Fruit fly (Drosophila melanogaster) whole organism, embryonic: ENCODE measurements around the gene Snx27.

Experiments
- Abd-B ChIP-seq: fragments of 200-800 bp; sonication (Bioruptor generic); optimal IDR thresholded peaks from 2 replicates; lab custom pipeline; 2018; ENCODE audit warnings: missing biosample characterization, mild to moderate bottlenecking, missing genetic modification characterization, moderate library complexity
- Adf1 ChIP-seq: fragments of 200-800 bp; sonication (Bioruptor generic); IDR thresholded peaks from 2 replicates; pipeline ENCODE4 v1.3.6; 2022; ENCODE audit warnings: missing biosample characterization, missing genetic modification characterization
- Atf3 ChIP-seq: fragments of 200-800 bp; sonication (Bioruptor generic); optimal IDR thresholded peaks from 3 replicates; lab custom pipeline; 2016; ENCODE audit warnings: missing biosample characterization, missing genetic modification characterization
- B-H1 ChIP-seq: fragments of 200-800 bp; sonication (Bioruptor generic); IDR thresholded peaks from 3 replicates; pipeline ENCODE4 v1.3.6; 2022; ENCODE audit warnings: missing biosample characterization, missing genetic modification characterization
- CG10267 ChIP-seq: fragments of 200-800 bp; sonication (Bioruptor generic); optimal IDR thresholded peaks from 2 replicates; lab custom pipeline; 2018; ENCODE audit warnings: missing biosample characterization, mild to moderate bottlenecking, missing genetic modification characterization, moderate library complexity
- CG13296 ChIP-seq: fragments of 200-800 bp; sonication (Bioruptor generic); optimal IDR thresholded peaks from 3 replicates; lab custom pipeline; 2018; ENCODE audit warnings: missing biosample characterization, mild to moderate bottlenecking, missing genetic modification characterization
- CG14860 ChIP-seq: fragments of 200-800 bp; sonication (Bioruptor generic); IDR thresholded peaks from 3 replicates; pipeline ENCODE4 v1.3.6; 2022; ENCODE audit warnings: missing biosample characterization, missing genetic modification characterization; ENCODE audit not compliant: partially characterized antibody
- CG15073 ChIP-seq: fragments of 200-800 bp; sonication (Bioruptor generic); optimal IDR thresholded peaks from 2 replicates; lab custom pipeline; 2016; ENCODE audit warnings: missing biosample characterization, missing genetic modification characterization
- CG1602 ChIP-seq: fragments of 200-800 bp; sonication (Bioruptor generic); optimal IDR thresholded peaks from 3 replicates; lab custom pipeline; 2016; ENCODE audit warnings: missing biosample characterization, missing genetic modification characterization
- CG17186 ChIP-seq: fragments of 200-800 bp; sonication (Bioruptor generic); optimal IDR thresholded peaks from 3 replicates; lab custom pipeline; 2017; ENCODE audit warnings: missing biosample characterization, missing genetic modification reagents, missing genetic modification characterization
- CG17568 ChIP-seq: fragments of 200-800 bp; sonication (Bioruptor generic); optimal IDR thresholded peaks from 2 replicates; lab custom pipeline; 2018; ENCODE audit warnings: missing biosample characterization, mild to moderate bottlenecking, missing genetic modification characterization, moderate library complexity
- CG17802 ChIP-seq: fragments of 200-800 bp; sonication (Bioruptor generic); optimal IDR thresholded peaks from 2 replicates; lab custom pipeline; 2018; ENCODE audit warnings: missing biosample characterization, mild to moderate bottlenecking, missing genetic modification characterization, moderate library complexity
- CG17829 ChIP-seq: fragments of 200-800 bp; optimal IDR thresholded peaks from 2 replicates; lab custom pipeline; 2019; ENCODE audit warnings: missing biosample characterization, mild to moderate bottlenecking, missing genetic modification characterization, moderate library complexity
- CG18262 ChIP-seq: fragments of 200-800 bp; optimal IDR thresholded peaks from 3 replicates; lab custom pipeline; 2019; ENCODE audit warnings: missing biosample characterization, mild to moderate bottlenecking, missing genetic modification characterization, moderate library complexity
- CG18619 ChIP-seq: fragments of 200-800 bp; sonication (Bioruptor generic); optimal IDR thresholded peaks from 3 replicates; lab custom pipeline; 2017; ENCODE audit warnings: missing biosample characterization, mild to moderate bottlenecking, missing genetic modification characterization
- CG2199 ChIP-seq: fragments of 200-800 bp; sonication (Bioruptor generic); IDR thresholded peaks from 3 replicates; pipeline ENCODE4 v1.3.6; 2022; ENCODE audit warnings: missing biosample characterization, missing genetic modification characterization
- CG2875 ChIP-seq: fragments of 200-800 bp; sonication (Bioruptor generic); optimal IDR thresholded peaks from 2 replicates; lab custom pipeline; 2017; ENCODE audit warnings: missing biosample characterization, mild to moderate bottlenecking, missing genetic modification characterization, missing genetic modification reagents
- CG3847 ChIP-seq: fragments of 200-800 bp; sonication (Bioruptor generic); IDR thresholded peaks from 2 replicates; pipeline ENCODE4 v1.3.6; 2022; ENCODE audit warnings: missing biosample characterization, missing genetic modification characterization
- CG42726 ChIP-seq: fragments of 200-800 bp; sonication (Bioruptor generic); IDR thresholded peaks from 2 replicates; pipeline ENCODE4 v1.3.6; 2022; ENCODE audit warnings: missing biosample characterization, missing genetic modification characterization; ENCODE audit not compliant: partially characterized antibody
- CG6175 ChIP-seq: fragments of 200-800 bp; sonication (Bioruptor generic); IDR thresholded peaks from 3 replicates; pipeline ENCODE4 v1.3.6; 2022; ENCODE audit warnings: missing biosample characterization, missing genetic modification characterization
- CG6254 ChIP-seq: fragments of 200-800 bp; sonication (Bioruptor generic); optimal IDR thresholded peaks from 3 replicates; lab custom pipeline; 2017; ENCODE audit warnings: mild to moderate bottlenecking, missing biosample characterization, missing genetic modification reagents, missing genetic modification characterization
- CG7556 ChIP-seq: fragments of 200-800 bp; sonication (Bioruptor generic); optimal IDR thresholded peaks from 2 replicates; lab custom pipeline; 2017; ENCODE audit warnings: missing biosample characterization, mild to moderate bottlenecking, missing genetic modification characterization
- CG8290 ChIP-seq, 3 experiments: fragments of 200-800 bp; sonication (Bioruptor generic); optimal IDR thresholded peaks; 2 replicates each; lab custom pipeline; 2016 to 2019; ENCODE audit warnings: missing biosample characterization in 3 of 3, missing genetic modification characterization in 3 of 3, mild to moderate bottlenecking in 2 of 3, moderate library complexity in 1 of 3
- CG8388 ChIP-seq: fragments of 200-800 bp; sonication (Bioruptor generic); optimal IDR thresholded peaks from 2 replicates; lab custom pipeline; 2019; ENCODE audit warnings: missing biosample characterization, mild to moderate bottlenecking, missing genetic modification characterization, moderate library complexity
- D19B ChIP-seq: fragments of 200-800 bp; sonication (Bioruptor generic); optimal IDR thresholded peaks from 2 replicates; lab custom pipeline; 2017; ENCODE audit warnings: missing biosample characterization, mild to moderate bottlenecking, missing genetic modification characterization
- Dek ChIP-seq: fragments of 200-800 bp; sonication (Bioruptor generic); optimal IDR thresholded peaks from 3 replicates; lab custom pipeline; 2019; ENCODE audit warnings: missing biosample characterization, mild to moderate bottlenecking, missing genetic modification characterization, moderate library complexity
- Doc2 ChIP-seq: fragments of 200-800 bp; sonication (Bioruptor generic); IDR thresholded peaks from 2 replicates; pipeline ENCODE4 v1.3.6; 2022; ENCODE audit warnings: missing biosample characterization, missing genetic modification characterization
- Dref ChIP-seq: fragments of 200-800 bp; sonication (Bioruptor generic); IDR thresholded peaks from 2 replicates; pipeline ENCODE4 v1.3.6; 2022; ENCODE audit warnings: missing biosample characterization, missing genetic modification characterization
- Hr3 ChIP-seq: fragments of 200-800 bp; sonication (Bioruptor generic); optimal IDR thresholded peaks from 3 replicates; lab custom pipeline; 2016; ENCODE audit warnings: missing biosample characterization, missing genetic modification characterization
- Hsf ChIP-seq: fragments of 200-800 bp; sonication (Bioruptor generic); optimal IDR thresholded peaks from 3 replicates; lab custom pipeline; 2016; ENCODE audit warnings: missing biosample characterization, missing genetic modification characterization
- Oaz ChIP-seq: fragments of 200-800 bp; sonication (Bioruptor generic); IDR thresholded peaks from 2 replicates; pipeline ENCODE4 v1.3.6; 2022; ENCODE audit warnings: missing biosample characterization, missing genetic modification characterization
- Rfx ChIP-seq: fragments of 200-800 bp; sonication (Bioruptor generic); IDR thresholded peaks from 2 replicates; pipeline ENCODE4 v1.3.6; 2022; ENCODE audit warnings: missing biosample characterization, missing genetic modification characterization
- Sox100B ChIP-seq: fragments of 200-800 bp; sonication (Bioruptor generic); optimal IDR thresholded peaks from 3 replicates; lab custom pipeline; 2018; ENCODE audit warnings: missing biosample characterization, mild to moderate bottlenecking, missing genetic modification characterization
- Ssrp ChIP-seq: fragments of 200-800 bp; sonication (Bioruptor generic); optimal IDR thresholded peaks from 2 replicates; lab custom pipeline; 2018; ENCODE audit warnings: missing biosample characterization, mild to moderate bottlenecking, missing genetic modification characterization, moderate library complexity
- TFAM ChIP-seq: fragments of 200-800 bp; sonication (Bioruptor generic); optimal IDR thresholded peaks from 2 replicates; lab custom pipeline; 2017; ENCODE audit warnings: missing biosample characterization, missing genetic modification characterization, inconsistent platforms
- abd-A ChIP-seq: fragments of 200-800 bp; sonication (Bioruptor generic); optimal IDR thresholded peaks from 3 replicates; lab custom pipeline; 2019; ENCODE audit warnings: missing biosample characterization, mild to moderate bottlenecking, missing genetic modification characterization, moderate library complexity
- aop ChIP-seq: fragments of 200-800 bp; sonication (Bioruptor generic); IDR thresholded peaks from 2 replicates; pipeline ENCODE4 v1.3.6; 2022; ENCODE audit warnings: missing biosample characterization, missing genetic modification characterization
- chif ChIP-seq, 2 experiments: fragments of 200-800 bp; sonication (Bioruptor generic); optimal IDR thresholded peaks; 3 replicates each; lab custom pipeline; 2016; ENCODE audit warnings: missing biosample characterization in 2 of 2, missing genetic modification characterization in 2 of 2
- chinmo ChIP-seq: fragments of 200-800 bp; sonication (Bioruptor generic); IDR thresholded peaks from 4 replicates; pipeline ENCODE4 v1.3.6; 2022; ENCODE audit warnings: missing biosample characterization, missing genetic modification characterization; ENCODE audit not compliant: partially characterized antibody
- chn ChIP-seq: fragments of 200-800 bp; sonication (Bioruptor generic); optimal IDR thresholded peaks from 2 replicates; lab custom pipeline; 2016; ENCODE audit warnings: missing biosample characterization, missing genetic modification characterization
- gem ChIP-seq: fragments of 200-800 bp; sonication (Bioruptor generic); optimal IDR thresholded peaks from 2 replicates; lab custom pipeline; 2019; ENCODE audit warnings: missing biosample characterization, mild to moderate bottlenecking, missing genetic modification characterization, moderate library complexity
- hb ChIP-seq: fragments of 200-800 bp; sonication (Bioruptor generic); IDR thresholded peaks from 3 replicates; pipeline ENCODE4 v1.3.6; 2022; ENCODE audit warnings: missing biosample characterization, missing genetic modification characterization; ENCODE audit not compliant: partially characterized antibody
- ind ChIP-seq: fragments of 200-800 bp; sonication (Bioruptor generic); optimal IDR thresholded peaks from 3 replicates; lab custom pipeline; 2016; ENCODE audit warnings: missing biosample characterization, missing genetic modification characterization
- jumu ChIP-seq: fragments of 200-800 bp; sonication (Bioruptor generic); optimal IDR thresholded peaks from 3 replicates; lab custom pipeline; 2016; ENCODE audit warnings: missing biosample characterization, missing genetic modification characterization
- nom ChIP-seq: fragments of 200-800 bp; sonication (Bioruptor generic); optimal IDR thresholded peaks from 2 replicates; lab custom pipeline; 2017; ENCODE audit warnings: missing biosample characterization, missing genetic modification characterization, mild to moderate bottlenecking, moderate library complexity, missing genetic modification reagents
- pb ChIP-seq: fragments of 200-800 bp; sonication (Bioruptor generic); optimal IDR thresholded peaks from 3 replicates; lab custom pipeline; 2016; ENCODE audit warnings: missing biosample characterization, missing genetic modification characterization
- pfk ChIP-seq: fragments of 200-800 bp; sonication (Bioruptor generic); optimal IDR thresholded peaks from 2 replicates; lab custom pipeline; 2018; ENCODE audit warnings: missing biosample characterization, mild to moderate bottlenecking, missing genetic modification characterization, moderate library complexity
- repo ChIP-seq: fragments of 200-800 bp; sonication (Bioruptor generic); optimal IDR thresholded peaks from 2 replicates; lab custom pipeline; 2016; ENCODE audit warnings: missing biosample characterization, missing genetic modification characterization
- sna ChIP-seq: fragments of 200-800 bp; sonication (Bioruptor generic); IDR thresholded peaks from 2 replicates; pipeline ENCODE4 v1.3.6; 2022; ENCODE audit warnings: missing biosample characterization, missing genetic modification characterization; ENCODE audit not compliant: partially characterized antibody
- vfl ChIP-seq: fragments of 200-800 bp; sonication (Bioruptor generic); optimal IDR thresholded peaks from 2 replicates; lab custom pipeline; 2016; ENCODE audit warnings: missing biosample characterization, missing genetic modification characterization

Snx27 gene

dm6 chrX:5705899-5706312, 31.9 kb downstream of the Snx27 start (continued):
- no peak for TF ChIP-seq pfk (GFP tag; lab: Kevin White, UChicago)
- TF ChIP-seq D19B (GFP tag; lab: Kevin White, UChicago) = peak; percentile 69
- TF ChIP-seq CG15073 (GFP tag; lab: Kevin White, UChicago) = no peak
- TF ChIP-seq CG17802 (tag; lab: Kevin White, UChicago) = peak; percentile 22
- peak; percentile 77 for TF ChIP-seq CG18262 (tag; lab: Kevin White, UChicago)
- TF ChIP-seq Atf3 (GFP tag; lab: Kevin White, UChicago) = peak; percentile 22
- TF ChIP-seq abd-A = no peak
- peak; percentile 11 for TF ChIP-seq CG17186 (GFP tag; lab: Kevin White, UChicago)
- TF ChIP-seq Doc2 = peak; percentile 78
- peak; percentile 80 for TF ChIP-seq CG13296
- TF ChIP-seq Sox100B (GFP tag; lab: Kevin White, UChicago) = peak; percentile 79
- TF ChIP-seq CG17829 = peak; percentile 78
- peak; percentile 64 for TF ChIP-seq CG8388 (GFP tag; lab: Kevin White, UChicago)
- TF ChIP-seq pb = peak; percentile 32
- TF ChIP-seq nom = peak; percentile 62
- TF ChIP-seq sna = no peak
- peak; percentile 59 for TF ChIP-seq Ssrp
- TF ChIP-seq CG10267 (tag; lab: Kevin White, UChicago) = peak; percentile 63
- peak; percentile 28 for TF ChIP-seq vfl
- TF ChIP-seq repo (GFP tag; lab: Kevin White, UChicago) = peak; percentile 42
- TF ChIP-seq chn (GFP tag; lab: Kevin White, UChicago) = peak; percentile 22
- TF ChIP-seq aop (GFP tag; lab: Robert Waterston, UW) = no peak
- TF ChIP-seq chinmo (GFP tag; lab: Robert Waterston, UW) = 0 out of 4 replicates have a peak, but pooled peaks have one; percentile 22
- TF ChIP-seq B-H1 = peak; percentile 89
- TF ChIP-seq CG2199 (GFP tag; lab: Robert Waterston, UW) = no peak
- TF ChIP-seq Rfx = peak; percentile 96
- peak; percentile 61 for TF ChIP-seq CG6254 (GFP tag; lab: Kevin White, UChicago)
- TF ChIP-seq Hr3 = peak; percentile 59
- peak; percentile 55 for TF ChIP-seq Adf1
- peak; percentile 84 for TF ChIP-seq ind
- 0 out of 2 replicates have a peak, but pooled peaks have one; percentile 14 for TF ChIP-seq Dref
- TF ChIP-seq CG17568 (GFP tag; lab: Kevin White, UChicago) = no peak
- TF ChIP-seq CG3847 (GFP tag; lab: Robert Waterston, UW) = peak; percentile 84
- peak; percentile 81 for TF ChIP-seq CG7556 (GFP tag; lab: Kevin White, UChicago)
- peak; percentile 85 for TF ChIP-seq Dek (tag; lab: Kevin White, UChicago)
- TF ChIP-seq CG18619 (GFP tag; lab: Kevin White, UChicago) = peak; percentile 62
- TF ChIP-seq CG8290 (GFP tag; optimal IDR thresholded peaks at IDR 0.05; lab: Kevin White, UChicago) = no peak
- peak in 1 of 2 experiments; percentile 92 for TF ChIP-seq CG8290 (tag; optimal IDR thresholded peaks at IDR 0.05; lab: Kevin White, UChicago)
- TF ChIP-seq CG1602 = peak; percentile 66
- TF ChIP-seq Oaz (GFP tag; lab: Robert Waterston, UW) = peak; percentile 84
- no peak for TF ChIP-seq TFAM
- peak; percentile 48 to 76 for TF ChIP-seq chif (GFP tag; optimal IDR thresholded peaks at IDR 0.05; lab: Kevin White, UChicago)
- TF ChIP-seq Hsf (GFP tag; lab: Kevin White, UChicago) = peak; percentile 68
- peak; percentile 57 for TF ChIP-seq Abd-B (GFP tag; lab: Kevin White, UChicago)
- no peak for TF ChIP-seq hb (GFP tag; lab: Robert Waterston, UW)
- TF ChIP-seq gem (tag; lab: Kevin White, UChicago) = peak; percentile 91
- peak; percentile 64 for TF ChIP-seq CG2875
- no peak for TF ChIP-seq CG42726 (GFP tag; lab: Robert Waterston, UW)
- TF ChIP-seq CG14860 (GFP tag; lab: Robert Waterston, UW) = no peak
- TF ChIP-seq CG6175 = peak; percentile 89
- peak; percentile 68 for TF ChIP-seq jumu
